Fruit fly (Drosophila melanogaster) whole organism, embryonic: ENCODE data around the gene Ccp84Aa.
A peak's percentile ranks its signal among the peaks of the same experiment; 100 is the strongest.

Experiments used
- ATbp ChIP-seq: fragments of 200-800 bp; sonication (Bioruptor generic); optimal IDR thresholded peaks from 2 replicates; lab custom pipeline; 2017; ENCODE audit warnings: missing biosample characterization, mild to moderate bottlenecking, missing genetic modification characterization, missing genetic modification reagents
- Abd-B ChIP-seq: fragments of 200-800 bp; sonication (Bioruptor generic); optimal IDR thresholded peaks from 2 replicates; lab custom pipeline; 2018; ENCODE audit warnings: missing biosample characterization, mild to moderate bottlenecking, missing genetic modification characterization, moderate library complexity
- B-H1 ChIP-seq: fragments of 200-800 bp; sonication (Bioruptor generic); IDR thresholded peaks from 3 replicates; pipeline ENCODE4 v1.3.6; 2022; ENCODE audit warnings: missing biosample characterization, missing genetic modification characterization
- Bgb ChIP-seq: fragments of 200-800 bp; sonication (Bioruptor generic); IDR thresholded peaks from 2 replicates; pipeline ENCODE4 v1.3.6; 2022; ENCODE audit warnings: missing biosample characterization, missing genetic modification characterization; ENCODE audit not compliant: partially characterized antibody
- CG10979 ChIP-seq: fragments of 200-800 bp; sonication (Bioruptor generic); optimal IDR thresholded peaks from 2 replicates; lab custom pipeline; 2018; ENCODE audit warnings: missing biosample characterization, mild to moderate bottlenecking, missing genetic modification characterization, moderate library complexity
- CG11398 ChIP-seq: fragments of 200-800 bp; sonication (Bioruptor generic); optimal IDR thresholded peaks from 2 replicates; lab custom pipeline; 2016; ENCODE audit warnings: missing biosample characterization, missing genetic modification characterization
- CG12659 ChIP-seq: fragments of 200-800 bp; sonication (Bioruptor generic); optimal IDR thresholded peaks from 3 replicates; lab custom pipeline; 2017; ENCODE audit warnings: mild to moderate bottlenecking, missing biosample characterization, missing genetic modification reagents, missing genetic modification characterization
- CG13424 ChIP-seq: fragments of 200-800 bp; sonication (Bioruptor generic); optimal IDR thresholded peaks from 2 replicates; lab custom pipeline; 2019; ENCODE audit warnings: missing biosample characterization, mild to moderate bottlenecking, missing genetic modification characterization, moderate library complexity
- CG1529 ChIP-seq: fragments of 200-800 bp; sonication (Bioruptor generic); optimal IDR thresholded peaks from 3 replicates; lab custom pipeline; 2018; ENCODE audit warnings: missing biosample characterization, missing genetic modification characterization
- CG15479 ChIP-seq: fragments of 200-800 bp; sonication (Bioruptor generic); optimal IDR thresholded peaks from 3 replicates; lab custom pipeline; 2019; ENCODE audit warnings: missing biosample characterization, mild to moderate bottlenecking, missing genetic modification characterization, moderate library complexity
- CG16813 ChIP-seq: fragments of 200-800 bp; sonication (Bioruptor generic); IDR thresholded peaks from 3 replicates; pipeline ENCODE4 v1.3.6; 2022; ENCODE audit warnings: missing biosample characterization, missing genetic modification characterization; ENCODE audit not compliant: partially characterized antibody
- CG17568 ChIP-seq: fragments of 200-800 bp; sonication (Bioruptor generic); optimal IDR thresholded peaks from 2 replicates; lab custom pipeline; 2018; ENCODE audit warnings: missing biosample characterization, mild to moderate bottlenecking, missing genetic modification characterization, moderate library complexity
- CG17912 ChIP-seq: fragments of 200-800 bp; sonication (Bioruptor generic); optimal IDR thresholded peaks from 2 replicates; lab custom pipeline; 2018; ENCODE audit warnings: missing biosample characterization, mild to moderate bottlenecking, missing genetic modification characterization
- CG2199 ChIP-seq: fragments of 200-800 bp; sonication (Bioruptor generic); IDR thresholded peaks from 3 replicates; pipeline ENCODE4 v1.3.6; 2022; ENCODE audit warnings: missing biosample characterization, missing genetic modification characterization
- CG31441 ChIP-seq: fragments of 200-800 bp; sonication (Bioruptor generic); IDR thresholded peaks from 2 replicates; pipeline ENCODE4 v1.3.6; 2022; ENCODE audit warnings: missing biosample characterization, missing genetic modification characterization
- CG3995 ChIP-seq: fragments of 200-800 bp; sonication (Bioruptor generic); optimal IDR thresholded peaks from 3 replicates; lab custom pipeline; 2016; ENCODE audit warnings: missing biosample characterization, missing genetic modification characterization
- CG6765 ChIP-seq: fragments of 200-800 bp; sonication (Bioruptor generic); optimal IDR thresholded peaks from 3 replicates; lab custom pipeline; 2017; ENCODE audit warnings: missing biosample characterization, mild to moderate bottlenecking, missing genetic modification characterization
- CG8089 ChIP-seq: fragments of 200-800 bp; sonication (Bioruptor generic); optimal IDR thresholded peaks from 3 replicates; lab custom pipeline; 2016; ENCODE audit warnings: missing biosample characterization, missing genetic modification characterization
- CG8388 ChIP-seq: fragments of 200-800 bp; sonication (Bioruptor generic); optimal IDR thresholded peaks from 2 replicates; lab custom pipeline; 2019; ENCODE audit warnings: missing biosample characterization, mild to moderate bottlenecking, missing genetic modification characterization, moderate library complexity
- CG8924 ChIP-seq: fragments of 200-800 bp; optimal IDR thresholded peaks from 3 replicates; lab custom pipeline; 2019; ENCODE audit warnings: missing biosample characterization, mild to moderate bottlenecking, missing genetic modification characterization, moderate library complexity
- D19A ChIP-seq: fragments of 200-800 bp; optimal IDR thresholded peaks from 3 replicates; lab custom pipeline; 2019; ENCODE audit warnings: missing biosample characterization, mild to moderate bottlenecking, missing genetic modification characterization, moderate library complexity
- Dll ChIP-seq: fragments of 200-800 bp; sonication (Bioruptor generic); IDR thresholded peaks from 4 replicates; pipeline ENCODE4 v1.3.6; 2022; ENCODE audit warnings: missing biosample characterization, missing genetic modification characterization; ENCODE audit not compliant: partially characterized antibody
- ERR ChIP-seq: fragments of 200-800 bp; sonication (Bioruptor generic); optimal IDR thresholded peaks from 2 replicates; lab custom pipeline; 2016; ENCODE audit warnings: missing biosample characterization, missing genetic modification characterization
- Ets97D ChIP-seq: fragments of 200-800 bp; sonication (Bioruptor generic); optimal IDR thresholded peaks from 3 replicates; lab custom pipeline; 2016; ENCODE audit warnings: missing biosample characterization, missing genetic modification characterization
- Fer1 ChIP-seq: fragments of 200-800 bp; sonication (Bioruptor generic); optimal IDR thresholded peaks from 2 replicates; lab custom pipeline; 2017; ENCODE audit warnings: missing biosample characterization, mild to moderate bottlenecking, missing genetic modification characterization
- Fer2 ChIP-seq: fragments of 200-800 bp; sonication (Bioruptor generic); optimal IDR thresholded peaks from 2 replicates; lab custom pipeline; 2018; ENCODE audit warnings: missing biosample characterization, mild to moderate bottlenecking, missing genetic modification characterization, moderate library complexity
- Hmx ChIP-seq: fragments of 200-800 bp; sonication (Bioruptor generic); optimal IDR thresholded peaks from 2 replicates; lab custom pipeline; 2016; ENCODE audit warnings: missing biosample characterization, missing genetic modification characterization
- Jarid2 ChIP-seq: fragments of 200-800 bp; sonication (Bioruptor generic); optimal IDR thresholded peaks from 3 replicates; lab custom pipeline; 2017; ENCODE audit warnings: mild to moderate bottlenecking, missing biosample characterization, missing genetic modification reagents, missing genetic modification characterization
- Lhr ChIP-seq: fragments of 200-800 bp; sonication (Bioruptor generic); optimal IDR thresholded peaks from 3 replicates; lab custom pipeline; 2017; ENCODE audit warnings: mild to moderate bottlenecking, missing biosample characterization, missing genetic modification reagents, missing genetic modification characterization
- MBD-R2 ChIP-seq: fragments of 200-800 bp; sonication (Bioruptor generic); IDR thresholded peaks from 2 replicates; pipeline ENCODE4 v1.3.6; 2022; ENCODE audit warnings: missing biosample characterization, missing genetic modification characterization
- Med ChIP-seq: fragments of 200-800 bp; sonication (Bioruptor generic); peaks from one replicate; lab custom pipeline; 2016; ENCODE audit warnings: missing biosample characterization, missing genetic modification characterization, mild to moderate bottlenecking, inconsistent platforms, moderate library complexity
- Mes4 ChIP-seq: fragments of 200-800 bp; sonication (Bioruptor generic); optimal IDR thresholded peaks from 2 replicates; lab custom pipeline; 2016; ENCODE audit warnings: missing biosample characterization, missing genetic modification characterization
- Sin3A ChIP-seq: fragments of >200 bp; optimal IDR thresholded peaks from 2 replicates; lab custom pipeline; 2018
- Six4 ChIP-seq: fragments of 200-800 bp; sonication (Bioruptor generic); optimal IDR thresholded peaks from 2 replicates; lab custom pipeline; 2016; ENCODE audit warnings: missing biosample characterization, missing genetic modification characterization
- Spps ChIP-seq: fragments of 200-800 bp; sonication (Bioruptor generic); optimal IDR thresholded peaks from 2 replicates; lab custom pipeline; 2018; ENCODE audit warnings: missing biosample characterization, mild to moderate bottlenecking, missing genetic modification characterization
- abd-A ChIP-seq: fragments of 200-800 bp; sonication (Bioruptor generic); optimal IDR thresholded peaks from 3 replicates; lab custom pipeline; 2019; ENCODE audit warnings: missing biosample characterization, mild to moderate bottlenecking, missing genetic modification characterization, moderate library complexity
- cato ChIP-seq: fragments of 200-800 bp; sonication (Bioruptor generic); optimal IDR thresholded peaks from 2 replicates; lab custom pipeline; 2016; ENCODE audit warnings: missing biosample characterization, missing genetic modification characterization, borderline replicate concordance
- chinmo ChIP-seq: fragments of 200-800 bp; sonication (Bioruptor generic); IDR thresholded peaks from 4 replicates; pipeline ENCODE4 v1.3.6; 2022; ENCODE audit warnings: missing biosample characterization, missing genetic modification characterization; ENCODE audit not compliant: partially characterized antibody
- fru ChIP-seq: fragments of >200 bp; optimal IDR thresholded peaks from 2 replicates; lab custom pipeline; 2017
- gfzf ChIP-seq: fragments of 200-800 bp; sonication (Bioruptor generic); optimal IDR thresholded peaks from 2 replicates; lab custom pipeline; 2016; ENCODE audit warnings: missing biosample characterization, mild to moderate bottlenecking, missing genetic modification characterization, moderate library complexity
- grau ChIP-seq: fragments of 200-800 bp; optimal IDR thresholded peaks from 3 replicates; lab custom pipeline; 2019; ENCODE audit warnings: missing biosample characterization, mild to moderate bottlenecking, missing genetic modification characterization, moderate library complexity
- hkb ChIP-seq, 2 experiments: fragments of 200-800 bp in 1 of 2; fragments of >200 bp in 1 of 2; sonication (Bioruptor generic) in 1 of 2; IDR thresholded peaks in 1 of 2; optimal IDR thresholded peaks in 1 of 2; 2 replicates each; pipeline versions ENCODE4 v1.3.6 to Lab custom; 2017 to 2022; ENCODE audit warnings: missing biosample characterization in 1 of 2, missing genetic modification characterization in 1 of 2
- kah ChIP-seq: fragments of 200-800 bp; sonication (Bioruptor generic); optimal IDR thresholded peaks from 2 replicates; lab custom pipeline; 2018; ENCODE audit warnings: missing biosample characterization, mild to moderate bottlenecking, missing genetic modification characterization
- klu ChIP-seq: fragments of 200-800 bp; sonication (Bioruptor generic); IDR thresholded peaks from 2 replicates; pipeline ENCODE4 v1.3.6; 2022; ENCODE audit warnings: missing biosample characterization, missing genetic modification characterization
- knrl ChIP-seq: fragments of 200-800 bp; sonication (Bioruptor generic); IDR thresholded peaks from 3 replicates; pipeline ENCODE4 v1.3.6; 2022; ENCODE audit warnings: missing biosample characterization, missing genetic modification characterization; ENCODE audit not compliant: partially characterized antibody
- pzg ChIP-seq: fragments of 200-800 bp; sonication (Bioruptor generic); optimal IDR thresholded peaks from 3 replicates; lab custom pipeline; 2018; ENCODE audit warnings: missing biosample characterization, mild to moderate bottlenecking, missing genetic modification characterization, moderate library complexity
- slbo ChIP-seq: fragments of 200-800 bp; sonication (Bioruptor generic); IDR thresholded peaks from 2 replicates; pipeline ENCODE4 v1.3.6; 2022; ENCODE audit warnings: missing biosample characterization, missing genetic modification characterization
- tgo ChIP-seq: fragments of 200-800 bp; sonication (Bioruptor generic); IDR thresholded peaks from 3 replicates; pipeline ENCODE4 v1.3.6; 2022; ENCODE audit warnings: missing biosample characterization, missing genetic modification characterization
- unc-4 ChIP-seq: fragments of 200-800 bp; sonication (Bioruptor generic); IDR thresholded peaks from 2 replicates; pipeline ENCODE4 v1.3.6; 2022; ENCODE audit warnings: missing biosample characterization, missing genetic modification characterization; ENCODE audit not compliant: partially characterized antibody

The Ccp84Aa gene

dm6 chr3R:6659941-6660340 lies 43.9 kb upstream of the Ccp84Aa start, which contains the start of gene agt (continued):
- no peak for TF ChIP-seq B-H1 (GFP tag; lab: Robert Waterston, UW)
- no peak for TF ChIP-seq D19A (tag; lab: Kevin White, UChicago)
- TF ChIP-seq CG8388 (GFP tag; lab: Kevin White, UChicago), result peak; percentile 48
- TF ChIP-seq CG1529, result no peak
- TF ChIP-seq Jarid2 (GFP tag; lab: Kevin White, UChicago), result peak; percentile 33
- TF ChIP-seq grau (tag; lab: Kevin White, UChicago), result peak; percentile 16
- TF ChIP-seq klu (GFP tag; lab: Robert Waterston, UW), result no peak
- TF ChIP-seq Sin3A (lab: Kevin White, UChicago), result peak; percentile 4
- TF ChIP-seq CG17568, result no peak
- 0 out of 2 replicates have a peak, but pooled peaks have one; percentile 15 for TF ChIP-seq unc-4 (GFP tag; lab: Robert Waterston, UW)
- no peak for TF ChIP-seq ATbp
- no peak for TF ChIP-seq CG8089 (GFP tag; lab: Kevin White, UChicago)
- peak; percentile 46 for TF ChIP-seq Med (GFP tag; lab: Kevin White, UChicago)
- TF ChIP-seq hkb (optimal IDR thresholded peaks at IDR 0.05; lab: Kevin White, UChicago), result no peak
- no peak for TF ChIP-seq hkb (GFP tag; IDR thresholded peaks at IDR 0.05; lab: Robert Waterston, UW)
- no peak for TF ChIP-seq CG11398 (GFP tag; lab: Kevin White, UChicago)
- TF ChIP-seq MBD-R2, result peak; percentile 96
- no peak for TF ChIP-seq Mes4
- no peak for TF ChIP-seq Hmx (GFP tag; lab: Kevin White, UChicago)
- TF ChIP-seq Fer2 (tag; lab: Kevin White, UChicago), result no peak
- TF ChIP-seq tgo (GFP tag; lab: Robert Waterston, UW), result no peak
- TF ChIP-seq CG3995 (GFP tag; lab: Kevin White, UChicago), result peak; percentile 80
- peak; percentile 3 for TF ChIP-seq CG8924 (tag; lab: Kevin White, UChicago)
- TF ChIP-seq CG12659, result peak; percentile 49
- peak; percentile 85 for TF ChIP-seq pzg (GFP tag; lab: Kevin White, UChicago)
- TF ChIP-seq gfzf (GFP tag; lab: Kevin White, UChicago), result peak; percentile 90
- TF ChIP-seq kah (GFP tag; lab: Kevin White, UChicago), result no peak
- no peak; the same call in 2 of the 3 replicates for TF ChIP-seq CG16813 (GFP tag; lab: Robert Waterston, UW)
- peak; percentile 56 for TF ChIP-seq Ets97D (GFP tag; lab: Kevin White, UChicago)
- TF ChIP-seq CG10979 (tag; lab: Kevin White, UChicago), result peak; percentile 14
- peak; percentile 37; the same call in 1 of the 2 replicates for TF ChIP-seq Bgb
- no peak for TF ChIP-seq cato
- TF ChIP-seq Dll (GFP tag; lab: Robert Waterston, UW), result peak; percentile 45; the same call in 2 of the 4 replicates
- TF ChIP-seq CG13424 (tag; lab: Kevin White, UChicago), result peak; percentile 0
- TF ChIP-seq CG17912, result peak; percentile 5
- 0 out of 3 replicates have a peak, but pooled peaks have one; percentile 60 for TF ChIP-seq CG2199 (GFP tag; lab: Robert Waterston, UW)
- no peak for TF ChIP-seq Spps
- no peak for TF ChIP-seq chinmo (GFP tag; lab: Robert Waterston, UW)
- TF ChIP-seq slbo (GFP tag; lab: Robert Waterston, UW), result peak; percentile 54; the same call in 1 of the 2 replicates
- peak; percentile 78 for TF ChIP-seq Abd-B
- no peak for TF ChIP-seq ERR (GFP tag; lab: Kevin White, UChicago)
- no peak for TF ChIP-seq CG15479 (GFP tag; lab: Kevin White, UChicago)
- TF ChIP-seq abd-A (tag; lab: Kevin White, UChicago), result no peak
- 0 out of 2 replicates have a peak, but pooled peaks have one; percentile 17 for TF ChIP-seq CG31441
- TF ChIP-seq Lhr (GFP tag; lab: Kevin White, UChicago), result peak; percentile 82
- TF ChIP-seq knrl, result peak; percentile 42; the same call in 1 of the 3 replicates
- no peak for TF ChIP-seq CG6765 (GFP tag; lab: Kevin White, UChicago)
- TF ChIP-seq Fer1 (GFP tag; lab: Kevin White, UChicago), result no peak
- no peak for TF ChIP-seq fru (lab: Kevin White, UChicago)
- TF ChIP-seq Six4 (GFP tag; lab: Kevin White, UChicago), result no peak
